Worm (Caenorhabditis elegans) whole organism, L2 larva: ENCODE results near the gene mmaa-1.

Experiments
- C34F6.9 ChIP-seq: fragments of 150-350 bp; optimal IDR thresholded peaks from 2 replicates; lab custom pipeline; 2014; ENCODE audit warnings: missing biosample characterization, missing genetic modification characterization
- F13H6.1 ChIP-seq: sonication (generic microtip); optimal IDR thresholded peaks from 2 replicates; lab custom pipeline; 2016; ENCODE audit warnings: missing genetic modification characterization, missing compliant biosample characterization
- R02D3.7 ChIP-seq: fragments of 150-350 bp; optimal IDR thresholded peaks from 2 replicates; lab custom pipeline; 2014; ENCODE audit warnings: missing biosample characterization, missing genetic modification characterization
- Y55F3AM.14 ChIP-seq: fragments of 200-800 bp; sonication (Bioruptor generic); optimal IDR thresholded peaks from 2 replicates; lab custom pipeline; 2018; ENCODE audit warnings: mild to moderate bottlenecking, missing genetic modification characterization, missing compliant biosample characterization
- ZK546.5 ChIP-seq: sonication (generic microtip); optimal IDR thresholded peaks from 2 replicates; lab custom pipeline; 2017; ENCODE audit warnings: missing biosample characterization, missing genetic modification characterization
- alr-1 ChIP-seq: fragments of 150-350 bp; optimal IDR thresholded peaks from 2 replicates; lab custom pipeline; 2014; ENCODE audit warnings: missing biosample characterization, missing genetic modification characterization
- ama-1 ChIP-seq: fragments of 150-350 bp; optimal IDR thresholded peaks from 2 replicates; lab custom pipeline; 2018; ENCODE audit warnings: inconsistent platforms
- blmp-1 ChIP-seq: sonication (generic microtip); optimal IDR thresholded peaks from 2 replicates; lab custom pipeline; 2017; ENCODE audit warnings: missing genetic modification characterization, mild to moderate bottlenecking, missing compliant biosample characterization, antibody characterized with exemption, moderate library complexity; ENCODE audit not compliant: insufficient read depth
- ceh-16 ChIP-seq: fragments of 150-350 bp; optimal IDR thresholded peaks from 2 replicates; lab custom pipeline; 2014; ENCODE audit warnings: missing biosample characterization, missing genetic modification characterization
- dmd-4 ChIP-seq: sonication (generic microtip); optimal IDR thresholded peaks from 2 replicates; lab custom pipeline; 2017; ENCODE audit warnings: missing biosample characterization, missing genetic modification characterization
- egl-27 ChIP-seq: sonication (generic microtip); optimal IDR thresholded peaks from 3 replicates; lab custom pipeline; 2017; ENCODE audit warnings: missing biosample characterization, missing genetic modification reagents, missing genetic modification characterization
- elt-3 ChIP-seq: sonication (generic microtip); optimal IDR thresholded peaks from 2 replicates; lab custom pipeline; 2017; ENCODE audit warnings: missing biosample characterization, missing genetic modification characterization
- fos-1 ChIP-seq: fragments of 150-350 bp; optimal IDR thresholded peaks from 2 replicates; lab custom pipeline; 2014; ENCODE audit warnings: missing biosample characterization, missing genetic modification characterization
- gmeb-1 ChIP-seq: fragments of 150-350 bp; optimal IDR thresholded peaks from 2 replicates; lab custom pipeline; 2014; ENCODE audit warnings: missing biosample characterization, missing genetic modification characterization
- lin-11 ChIP-seq: fragments of 150-350 bp; sonication (generic microtip); optimal IDR thresholded peaks from 2 replicates; lab custom pipeline; 2014; ENCODE audit warnings: missing biosample characterization, missing genetic modification characterization, inconsistent platforms, mixed read lengths
- lin-39 ChIP-seq: fragments of 150-350 bp; optimal IDR thresholded peaks from 2 replicates; lab custom pipeline; 2014; ENCODE audit warnings: missing biosample characterization, missing genetic modification reagents, missing genetic modification characterization
- lsy-2 ChIP-seq, 2 experiments: fragments of 150-350 bp in 1 of 2; sonication (generic microtip) in 1 of 2; optimal IDR thresholded peaks; 2 replicates each; lab custom pipeline; 2014 to 2017; ENCODE audit warnings: missing biosample characterization in 2 of 2, missing genetic modification characterization in 2 of 2
- mbf-1 ChIP-seq: sonication (generic microtip); optimal IDR thresholded peaks from 2 replicates; lab custom pipeline; 2017; ENCODE audit warnings: missing biosample characterization, missing genetic modification characterization
- mdl-1 ChIP-seq, 2 experiments: fragments of 150-350 bp in 1 of 2; sonication (generic microtip) in 1 of 2; optimal IDR thresholded peaks; 2 replicates each; lab custom pipeline; 2017; ENCODE audit warnings: missing biosample characterization in 2 of 2, missing genetic modification characterization in 2 of 2
- nhr-12 ChIP-seq: fragments of 150-350 bp; optimal IDR thresholded peaks from 2 replicates; lab custom pipeline; 2014; ENCODE audit warnings: missing biosample characterization, missing genetic modification characterization
- nhr-129 ChIP-seq: fragments of 150-350 bp; optimal IDR thresholded peaks from 2 replicates; lab custom pipeline; 2014; ENCODE audit warnings: missing biosample characterization, missing genetic modification characterization
- nhr-23 ChIP-seq: fragments of 150-350 bp; optimal IDR thresholded peaks from 2 replicates; lab custom pipeline; 2014; ENCODE audit warnings: missing biosample characterization, missing genetic modification reagents, missing genetic modification characterization
- nhr-25 ChIP-seq: fragments of 150-350 bp; sonication (generic microtip); optimal IDR thresholded peaks from 3 replicates; lab custom pipeline; 2014; ENCODE audit warnings: missing biosample characterization, missing genetic modification characterization
- nhr-6 ChIP-seq: fragments of 150-350 bp; optimal IDR thresholded peaks from 2 replicates; lab custom pipeline; 2014; ENCODE audit warnings: missing biosample characterization, missing genetic modification characterization
- nhr-77 ChIP-seq: fragments of 150-350 bp; optimal IDR thresholded peaks from 2 replicates; lab custom pipeline; 2014; ENCODE audit warnings: missing biosample characterization, missing genetic modification characterization
- sem-4 ChIP-seq: fragments of 150-350 bp; optimal IDR thresholded peaks from 2 replicates; lab custom pipeline; 2014; ENCODE audit warnings: missing biosample characterization, missing genetic modification reagents, missing genetic modification characterization
- sma-3 ChIP-seq: sonication (generic microtip); optimal IDR thresholded peaks from 2 replicates; lab custom pipeline; 2016; ENCODE audit warnings: missing genetic modification reagents, missing genetic modification characterization, missing compliant biosample characterization
- unc-39 ChIP-seq: fragments of 150-350 bp; optimal IDR thresholded peaks from 2 replicates; lab custom pipeline; 2014; ENCODE audit warnings: missing biosample characterization, missing genetic modification characterization
- unc-62 ChIP-seq: fragments of 150-350 bp; optimal IDR thresholded peaks from 2 replicates; lab custom pipeline; 2014; ENCODE audit warnings: missing biosample characterization, missing genetic modification reagents, missing genetic modification characterization
- ztf-11 ChIP-seq: sonication (generic microtip); optimal IDR thresholded peaks from 2 replicates; lab custom pipeline; 2017; ENCODE audit warnings: missing biosample characterization, missing genetic modification characterization

mmaa-1 gene

DNA sequence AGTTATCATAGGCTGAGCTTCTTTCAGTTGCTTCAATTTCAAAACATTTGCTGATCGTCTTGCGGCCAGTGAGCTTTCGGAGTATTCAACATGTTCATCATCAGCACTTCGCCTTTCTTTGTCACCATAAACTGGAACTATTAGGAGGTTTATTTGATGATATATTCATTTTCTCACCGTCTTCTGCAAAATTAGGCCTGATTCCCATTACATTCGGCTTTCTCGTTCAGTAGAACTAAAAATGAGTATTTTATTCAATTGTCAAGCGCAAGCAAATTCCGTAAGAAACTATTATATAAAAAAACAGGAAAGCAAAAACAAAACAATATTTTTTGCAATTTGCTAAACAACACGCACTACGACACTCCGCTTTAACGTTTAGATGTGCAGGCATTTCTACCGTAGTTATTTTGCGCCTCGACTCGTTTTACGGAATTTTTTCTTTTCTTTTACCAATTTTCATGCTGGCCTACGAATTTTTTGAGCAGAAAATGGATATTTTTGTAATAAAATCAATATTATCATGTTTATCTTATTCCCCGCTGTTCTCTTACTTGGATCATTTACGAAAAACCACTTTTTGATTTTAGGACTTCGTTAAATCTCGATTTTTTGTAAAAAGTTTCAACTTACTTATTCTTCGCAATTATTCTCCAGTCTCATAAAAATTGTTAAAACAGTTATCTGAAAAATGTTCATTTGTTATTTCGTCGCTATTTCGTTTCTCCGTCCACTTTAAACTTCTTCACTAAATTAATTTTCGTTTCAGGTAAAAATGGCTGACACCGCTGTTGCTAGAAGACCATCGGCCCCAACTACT lies 4.0 kb upstream of the mmaa-1 start, which contains the start of the genes farl-11 and rpl-33 (continued):
- TF ChIP-seq lsy-2 (tag; optimal IDR thresholded peaks at IDR 0.05; lab: Kevin White, UChicago) (peak; percentile 94 to 99), ZK546.5 (tag; lab: Kevin White, UChicago) (peak; percentile 95), nhr-12 (tag; lab: Kevin White, UChicago) (no peak), mbf-1 (tag; lab: Kevin White, UChicago) (no peak)

DNA sequence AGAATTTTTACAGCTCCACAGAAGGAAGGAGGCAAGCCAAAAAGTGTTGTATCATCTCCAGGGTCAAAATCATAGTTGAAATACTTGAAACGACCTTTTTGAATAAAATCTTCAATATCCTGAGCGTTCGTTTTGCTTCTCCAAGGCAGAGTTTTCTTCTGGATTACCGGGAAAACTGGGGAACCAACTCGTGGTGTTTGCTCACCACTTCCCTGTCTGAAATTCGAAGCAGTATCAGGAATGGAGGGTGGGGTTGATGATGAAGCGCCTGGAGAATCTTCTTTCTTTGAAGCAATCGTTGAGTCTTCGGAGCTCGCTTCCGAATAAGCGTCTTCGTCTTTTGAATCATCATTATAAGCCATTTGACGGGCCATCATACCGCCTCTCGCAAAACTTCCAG lies 2.1 kb upstream of the mmaa-1 start:
- TF ChIP-seq mbf-1 (tag; lab: Kevin White, UChicago) (no peak), lin-11 (tag; lab: Kevin White, UChicago) (no peak)

DNA sequence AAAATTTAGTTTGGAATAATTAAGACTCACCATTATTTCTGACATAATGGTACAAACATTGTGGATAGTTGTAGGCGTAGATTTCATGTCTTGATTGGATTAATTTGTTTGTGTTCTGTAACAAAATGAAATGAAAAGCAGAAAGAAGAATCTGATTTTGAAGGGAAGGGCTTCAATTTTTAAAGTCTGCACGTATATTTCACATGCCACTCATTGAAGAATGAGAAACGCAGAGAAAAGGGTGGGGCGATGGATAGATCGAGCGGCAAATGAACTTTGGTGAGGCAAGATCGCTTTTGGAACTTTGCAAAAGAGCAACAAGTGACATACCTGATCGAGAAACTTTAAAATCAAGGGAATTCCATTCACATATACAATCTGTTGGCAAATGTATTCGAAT lies 1.3 kb upstream of the mmaa-1 start:
- peak; percentile 30 for TF ChIP-seq nhr-129
- TF ChIP-seq lsy-2 (tag; optimal IDR thresholded peaks at IDR 0.05; lab: Kevin White, UChicago): peak in 1 of 2 experiments; percentile 18
- TF ChIP-seq ama-1 (lab: Kevin White, UChicago): no peak

DNA sequence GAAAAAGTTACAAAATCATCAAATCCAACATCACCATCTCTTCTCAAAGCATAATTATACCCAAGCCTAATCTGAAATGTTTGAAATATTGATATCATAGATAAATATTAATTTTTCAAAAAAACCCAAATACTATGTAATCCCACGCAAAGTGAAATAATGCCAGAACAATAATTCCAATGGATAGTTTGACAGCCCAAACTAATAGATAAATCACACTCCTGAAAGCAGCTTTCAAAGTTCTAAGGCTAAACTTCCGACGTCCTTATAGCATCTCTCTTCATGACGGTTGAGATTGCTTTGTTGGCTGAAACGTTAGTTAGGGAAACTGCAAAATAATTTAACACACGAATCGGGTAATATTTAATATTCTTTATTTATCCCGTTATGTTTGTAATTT lies 1.7 kb downstream of the mmaa-1 start:
- TF ChIP-seq mbf-1 (tag; lab: Kevin White, UChicago): no peak
- no peak for TF ChIP-seq ztf-11
- no peak for TF ChIP-seq lsy-2 (tag; optimal IDR thresholded peaks at IDR 0.05; lab: Kevin White, UChicago)
- no peak for TF ChIP-seq nhr-23 (tag; lab: Kevin White, UChicago)
- no peak for TF ChIP-seq unc-62 (GFP tag; lab: Kevin White, UChicago)

DNA sequence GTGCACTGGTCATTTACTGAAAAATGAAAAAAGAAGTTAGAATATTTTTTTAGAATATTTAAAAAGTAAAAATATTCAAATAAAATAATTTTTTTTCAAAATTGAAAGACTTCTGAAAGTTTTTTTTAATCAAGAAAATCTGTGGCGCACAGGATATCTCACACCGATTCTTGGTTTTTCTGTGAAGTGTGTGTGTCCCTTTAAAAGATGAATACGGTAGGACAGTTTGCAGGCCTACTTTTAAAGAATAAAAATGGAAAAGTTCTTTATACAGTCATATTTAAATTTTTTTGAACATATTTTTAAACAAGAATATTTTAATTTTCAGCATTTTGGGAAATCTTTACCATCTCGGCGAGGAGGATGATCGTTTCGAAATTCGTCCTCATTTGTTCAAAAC lies 2.4 kb downstream of the mmaa-1 start, which contains the start of gene mct-5:
Gene mct-5 (minus strand): TSS at position 16 of the 400 bp plus-strand sequence.
- TF ChIP-seq alr-1 (tag; lab: Kevin White, UChicago) (no peak), R02D3.7 (tag; lab: Kevin White, UChicago) (no peak), dmd-4 (no peak), blmp-1 (no peak), elt-3 (no peak), ztf-11 (no peak), sma-3 (GFP tag; lab: Kevin White, UChicago) (no peak), Y55F3AM.14 (GFP tag; lab: Kevin White, UChicago) (no peak), mdl-1 (tag; optimal IDR thresholded peaks at IDR 0.05; lab: Kevin White, UChicago) (no peak), nhr-12 (tag; lab: Kevin White, UChicago) (no peak), C34F6.9 (tag; lab: Kevin White, UChicago) (no peak), gmeb-1 (tag; lab: Kevin White, UChicago) (no peak), nhr-6 (tag; lab: Kevin White, UChicago) (no peak), unc-39 (no peak), sem-4 (no peak), lin-39 (tag; lab: Kevin White, UChicago) (no peak)

DNA sequence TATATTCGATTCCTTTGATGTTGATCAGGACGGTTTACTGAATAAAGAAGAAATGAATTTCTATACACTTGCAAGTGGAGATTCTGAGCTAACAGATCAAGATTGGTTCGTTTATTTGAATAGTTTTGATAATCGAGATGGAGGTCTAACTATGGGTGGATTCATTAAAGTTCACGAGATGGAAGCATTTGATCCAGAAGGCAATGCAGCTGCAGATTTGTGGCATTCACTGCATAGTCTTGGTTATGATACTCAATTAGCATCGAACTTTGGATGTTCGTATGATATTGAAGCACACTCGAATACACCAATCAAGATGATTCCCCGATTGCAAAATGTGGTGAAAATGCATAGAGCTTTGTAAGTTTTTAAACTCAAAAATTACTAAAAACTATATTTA lies 5.0 kb downstream of the mmaa-1 start:
- TF ChIP-seq C34F6.9 (tag; lab: Kevin White, UChicago): no peak
- no peak for TF ChIP-seq ceh-16
- TF ChIP-seq nhr-25 (tag; lab: Kevin White, UChicago): no peak
- TF ChIP-seq egl-27 (tag; lab: Kevin White, UChicago): no peak
- TF ChIP-seq F13H6.1: no peak
- no peak for TF ChIP-seq lin-39 (tag; lab: Kevin White, UChicago)
- TF ChIP-seq nhr-6 (tag; lab: Kevin White, UChicago): no peak
- TF ChIP-seq nhr-77 (tag; lab: Kevin White, UChicago): no peak
- TF ChIP-seq ama-1 (lab: Kevin White, UChicago): no peak
- no peak for TF ChIP-seq fos-1 (tag; lab: Kevin White, UChicago)
- TF ChIP-seq ztf-11: no peak
- no peak for TF ChIP-seq alr-1 (tag; lab: Kevin White, UChicago)
